Worm (Caenorhabditis elegans) whole organism, mixed stage, embryonic: ENCODE measurements around the gene fkh-4.

ENCODE experiments used
- M03D4.4 ChIP-seq: sonication (generic microtip); optimal IDR thresholded peaks from 2 replicates; lab custom pipeline; 2017; ENCODE audit warnings: mild to moderate bottlenecking, missing genetic modification characterization, missing compliant biosample characterization
- unc-39 ChIP-seq: fragments of 150-350 bp; optimal IDR thresholded peaks from 2 replicates; lab custom pipeline; 2014; ENCODE audit warnings: missing biosample characterization, missing genetic modification characterization
- unc-62 ChIP-seq: fragments of 150-350 bp; optimal IDR thresholded peaks from 2 replicates; lab custom pipeline; 2014; ENCODE audit warnings: missing biosample characterization, missing genetic modification reagents, missing genetic modification characterization

ce11 chrX:13399221-13399620, 29.4 kb downstream of the fkh-4 start, which contains the start of gene F02C12.2:
- TF ChIP-seq M03D4.4 (tag; lab: Kevin White, UChicago) (no peak), unc-39 (tag; lab: Kevin White, UChicago) (no peak), unc-62 (GFP tag; lab: Kevin White, UChicago) (no peak)
